Fruit fly (Drosophila melanogaster) whole organism: ENCODE data around the gene CG4968.

ENCODE experiments used
- CG8478 ChIP-seq: fragments of >200 bp; optimal IDR thresholded peaks from 2 replicates; lab custom pipeline; 2018; ENCODE audit warnings: inconsistent platforms
- Dll ChIP-seq: fragments of >200 bp; optimal IDR thresholded peaks from 2 replicates; lab custom pipeline; 2017
- EcR ChIP-seq, 2 experiments: fragments of >200 bp; optimal IDR thresholded peaks; 2 replicates each; lab custom pipeline; 2017; ENCODE audit warnings: missing biosample characterization in 2 of 2, missing genetic modification characterization in 2 of 2, missing genetic modification reagents in 2 of 2
- pan ChIP-seq: fragments of >200 bp; optimal IDR thresholded peaks from 2 replicates; lab custom pipeline; 2017
- psq ChIP-seq: fragments of >200 bp; optimal IDR thresholded peaks from 2 replicates; lab custom pipeline; 2017

- TF ChIP-seq psq (lab: Kevin White, UChicago) (no peak), CG8478 (no peak), EcR (GFP tag; optimal IDR thresholded peaks at IDR 0.05; lab: Kevin White, UChicago) (no peak), Dll (no peak), pan (no peak)
Observed at dm6 chr2L:10339212-10339721, 32.5 kb downstream of the CG4968 start, which contains the start of gene SamDC.
